Fruit fly (Drosophila melanogaster): ENCODE results near the gene CG18746.
A peak's percentile ranks its signal among the peaks of the same experiment; 100 is the strongest.

- TF ChIP-seq cas (GFP tag; IDR thresholded peaks at IDR 0.05) (no peak), tio (GFP tag; optimal IDR thresholded peaks at IDR 0.05) (no peak), corto (GFP tag; optimal IDR thresholded peaks at IDR 0.05) (no peak), Sry-δ (GFP tag; optimal IDR thresholded peaks at IDR 0.05) (no peak), Dfd (GFP tag; optimal IDR thresholded peaks at IDR 0.05) (no peak), disco-r (GFP tag; optimal IDR thresholded peaks at IDR 0.05) (no peak), Pdp1 (GFP tag; optimal IDR thresholded peaks at IDR 0.05) (peak in 1 of 2 experiments; percentile 22), CG1024 (GFP tag; IDR thresholded peaks at IDR 0.05) (no peak), CG7839 (tag; optimal IDR thresholded peaks at IDR 0.05) (no peak), ken (GFP tag; IDR thresholded peaks at IDR 0.05) (no peak), CG9817 (tag; optimal IDR thresholded peaks at IDR 0.05) (no peak)
Measured at dm6 chr3R:7787899-7788298, 2.1 kb downstream of the CG18746 start, which contains the start of gene CG18748.
